Worm (Caenorhabditis elegans) whole organism, young adult: ENCODE results near the gene mpz-1.

Experiments
- F22D6.2 ChIP-seq: sonication (generic microtip); optimal IDR thresholded peaks from 2 replicates; lab custom pipeline; 2016; ENCODE audit warnings: mild to moderate bottlenecking, missing genetic modification characterization, missing compliant biosample characterization
- F37B4.10 ChIP-seq: fragments of 200-800 bp; sonication (Bioruptor generic); IDR thresholded peaks from 2 replicates; pipeline ENCODE4 v1.3.6; 2022; ENCODE audit warnings: missing genetic modification characterization, missing compliant biosample characterization
- F49E8.2 ChIP-seq: sonication (generic microtip); optimal IDR thresholded peaks from 3 replicates; lab custom pipeline; 2017; ENCODE audit warnings: missing genetic modification characterization, mild to moderate bottlenecking, missing compliant biosample characterization, antibody characterized with exemption, moderate library complexity; ENCODE audit not compliant: insufficient read depth
- ama-1 ChIP-seq, 3 experiments: fragments of 150-350 bp in 1 of 3; sonication (generic microtip) in 2 of 3; optimal IDR thresholded peaks; 2 replicates each; lab custom pipeline; 2014 to 2018; ENCODE audit warnings: missing biosample characterization in 2 of 3, missing genetic modification characterization in 2 of 3, missing genetic modification reagents in 2 of 3
- aptf-2 ChIP-seq: fragments of 200-800 bp; sonication (Bioruptor generic); conservative IDR thresholded peaks from 2 replicates; pipeline ENCODE4 v1.3.6; 2022; ENCODE audit warnings: missing genetic modification reagents, missing genetic modification characterization, missing compliant biosample characterization
- aptf-3 ChIP-seq: fragments of 200-800 bp; sonication (Bioruptor generic); IDR thresholded peaks from 2 replicates; pipeline ENCODE4 v1.3.6; 2022; ENCODE audit warnings: missing genetic modification characterization, missing compliant biosample characterization
- egl-18 ChIP-seq: fragments of 200-800 bp; sonication (Bioruptor generic); IDR thresholded peaks from 2 replicates; pipeline ENCODE4 v1.3.6; 2022; ENCODE audit warnings: missing genetic modification reagents, missing genetic modification characterization, missing compliant biosample characterization
- egl-44 ChIP-seq: fragments of 200-800 bp; sonication (Bioruptor generic); IDR thresholded peaks from 2 replicates; pipeline ENCODE4 v1.3.6; 2022; ENCODE audit warnings: missing genetic modification reagents, missing genetic modification characterization, missing compliant biosample characterization
- hsf-1 ChIP-seq: fragments of 200-800 bp; sonication (Bioruptor generic); IDR thresholded peaks from 2 replicates; pipeline ENCODE4 v1.3.6; 2022; ENCODE audit warnings: missing genetic modification reagents, missing genetic modification characterization, missing compliant biosample characterization
- rpc-1 ChIP-seq, 2 experiments: fragments of 150-350 bp in 1 of 2; sonication (generic microtip) in 1 of 2; optimal IDR thresholded peaks; 2 replicates each; lab custom pipeline; 2014 to 2018; ENCODE audit warnings: missing biosample characterization in 1 of 2, missing genetic modification characterization in 1 of 2, missing genetic modification reagents in 1 of 2, missing genotype in 1 of 2
- ztf-28 ChIP-seq: fragments of 200-800 bp; sonication (Bioruptor generic); IDR thresholded peaks from 2 replicates; pipeline ENCODE4 v1.3.6; 2022; ENCODE audit warnings: missing genetic modification reagents, missing genetic modification characterization, missing compliant biosample characterization

- TF ChIP-seq F49E8.2, result no peak
- no peak for TF ChIP-seq rpc-1 (optimal IDR thresholded peaks at IDR 0.05; lab: Kevin White, UChicago)
- TF ChIP-seq rpc-1 (tag; optimal IDR thresholded peaks at IDR 0.05; lab: Kevin White, UChicago), result no peak
- no peak for TF ChIP-seq ztf-28
- TF ChIP-seq ama-1 (optimal IDR thresholded peaks at IDR 0.05; lab: Kevin White, UChicago), result no peak
- no peak for TF ChIP-seq ama-1 (GFP tag; optimal IDR thresholded peaks at IDR 0.05; lab: Kevin White, UChicago)
- no peak for TF ChIP-seq egl-18 (GFP tag; lab: Robert Waterston, UW)
- TF ChIP-seq F37B4.10 (GFP tag; lab: Robert Waterston, UW), result no peak
- TF ChIP-seq hsf-1 (GFP tag; lab: Robert Waterston, UW), result no peak
- no peak for TF ChIP-seq aptf-2 (GFP tag; lab: Robert Waterston, UW)
- no peak for TF ChIP-seq aptf-3 (GFP tag; lab: Robert Waterston, UW)
- no peak for TF ChIP-seq F22D6.2 (tag; lab: Kevin White, UChicago)
- TF ChIP-seq egl-44 (GFP tag; lab: Robert Waterston, UW), result no peak
Observed at ce11 chrII:10705347-10705996, 72.5 kb downstream of the mpz-1 start.
